Fruit fly (Drosophila melanogaster): ENCODE results near the gene jar.
A peak's percentile ranks its signal among the peaks of the same experiment; 100 is the strongest.

Gene jar

dm6 chr3R:24276104-24277008, 5.3 kb upstream of the jar start, which contains the start of gene Orct (continued):
- TF ChIP-seq wek (GFP tag; optimal IDR thresholded peaks at IDR 0.05) (no peak), CG7745 (tag; optimal IDR thresholded peaks at IDR 0.05) (no peak), Dip3 (GFP tag; optimal IDR thresholded peaks at IDR 0.05) (peak; percentile 74), seq (GFP tag; IDR thresholded peaks at IDR 0.05) (peak; percentile 63; the same call in 1 of the 2 replicates), Usf (GFP tag; optimal IDR thresholded peaks at IDR 0.05) (peak; percentile 75), CG3995 (GFP tag; optimal IDR thresholded peaks at IDR 0.05) (no peak), CG9797 (GFP tag; optimal IDR thresholded peaks at IDR 0.05) (no peak), grau (tag; optimal IDR thresholded peaks at IDR 0.05) (peak; percentile 87), prd (optimal IDR thresholded peaks at IDR 0.05) (no peak), prd (GFP tag; IDR thresholded peaks at IDR 0.05) (peak; percentile 65), Bgb (GFP tag; IDR thresholded peaks at IDR 0.05; ENCODE audit: partially characterized antibody) (peak; percentile 30; the same call in 1 of the 2 replicates), CG4328 (GFP tag; optimal IDR thresholded peaks at IDR 0.05) (peak; percentile 70), Sry-δ (GFP tag; optimal IDR thresholded peaks at IDR 0.05) (peak; percentile 13), CG1529 (GFP tag; optimal IDR thresholded peaks at IDR 0.05) (peak; percentile 58), CG14860 (GFP tag; IDR thresholded peaks at IDR 0.05; ENCODE audit: partially characterized antibody) (no peak), wdn (GFP tag; IDR thresholded peaks at IDR 0.05) (0 out of 2 replicates have a peak, but pooled peaks have one; percentile 18), CG9876 (GFP tag; optimal IDR thresholded peaks at IDR 0.05) (peak; percentile 37), Hey (tag; optimal IDR thresholded peaks at IDR 0.05) (peak; percentile 63), unc-4 (GFP tag; IDR thresholded peaks at IDR 0.05; ENCODE audit: partially characterized antibody) (no peak), CG9727 (GFP tag; optimal IDR thresholded peaks at IDR 0.05) (peak; percentile 86), CG16813 (GFP tag; IDR thresholded peaks at IDR 0.05; ENCODE audit: partially characterized antibody) (no peak), dan (GFP tag; IDR thresholded peaks at IDR 0.05) (no peak), CG18262 (tag; optimal IDR thresholded peaks at IDR 0.05) (peak; percentile 93), odd (GFP tag; optimal IDR thresholded peaks at IDR 0.05) (peak; percentile 68), Dad (GFP tag; optimal IDR thresholded peaks at IDR 0.05) (peak; percentile 59), Hr39 (optimal IDR thresholded peaks at IDR 0.05) (no peak), CG3838 (GFP tag; optimal IDR thresholded peaks at IDR 0.05) (peak; percentile 37), CG3281 (GFP tag; optimal IDR thresholded peaks at IDR 0.05) (peak; percentile 90), Atf6 (GFP tag; IDR thresholded peaks at IDR 0.05) (peak; percentile 65), CG6254 (GFP tag; optimal IDR thresholded peaks at IDR 0.05) (peak; percentile 44), br (optimal IDR thresholded peaks at IDR 0.05) (no peak), ap (GFP tag; IDR thresholded peaks at IDR 0.05) (no peak), zf30C (GFP tag; optimal IDR thresholded peaks at IDR 0.05) (no peak), hkb (optimal IDR thresholded peaks at IDR 0.05) (no peak), hkb (GFP tag; IDR thresholded peaks at IDR 0.05) (peak; percentile 64), pan (optimal IDR thresholded peaks at IDR 0.05) (no peak), pan (GFP tag; optimal IDR thresholded peaks at IDR 0.05 in 1 of 2, IDR thresholded peaks at IDR 0.05 in 1 of 2) (peak in 1 of 2 experiments; percentile 69), CG13296 (GFP tag; optimal IDR thresholded peaks at IDR 0.05) (peak; percentile 71), E2f2 (GFP tag; IDR thresholded peaks at IDR 0.05) (peak; percentile 46; the same call in 1 of the 2 replicates), CG12391 (tag; optimal IDR thresholded peaks at IDR 0.05) (peak; percentile 78), Stat92E (GFP tag; optimal IDR thresholded peaks at IDR 0.05) (no peak), Aef1 (GFP tag; IDR thresholded peaks at IDR 0.05) (peak; percentile 54; the same call in 2 of the 3 replicates), toy (GFP tag; IDR thresholded peaks at IDR 0.05) (0 out of 2 replicates have a peak, but pooled peaks have one; percentile 51), mam (GFP tag; optimal IDR thresholded peaks at IDR 0.05) (peak; percentile 76), Trl (optimal IDR thresholded peaks at IDR 0.05) (peak in 1 of 2 experiments; percentile 31), Trl (GFP tag; optimal IDR thresholded peaks at IDR 0.05) (peak; percentile 30), CG1024 (GFP tag; IDR thresholded peaks at IDR 0.05) (no peak), Sry-β (GFP tag; optimal IDR thresholded peaks at IDR 0.05) (peak; percentile 7), NK7.1 (GFP tag; optimal IDR thresholded peaks at IDR 0.05) (peak; percentile 29), Dref (GFP tag; IDR thresholded peaks at IDR 0.05) (no peak)

All from whole organism, embryonic.